Worm (Caenorhabditis elegans): ENCODE measurements around the gene catp-5.

Gene catp-5

ce11 chrX:8069293-8069692 lies 29.4 kb downstream of the catp-5 start, which contains the start of gene C18A11.1:
Gene C18A11.1, plus strand, starts transcription at chrX:8069328.
- no peak for TF ChIP-seq pag-3 (tag; optimal IDR thresholded peaks at IDR 0.05; ENCODE audit: borderline replicate concordance, insufficient read depth)
- TF ChIP-seq hpl-2 (GFP tag; optimal IDR thresholded peaks at IDR 0.05): no peak
- TF ChIP-seq egl-27 (tag; optimal IDR thresholded peaks at IDR 0.05): no peak
- TF ChIP-seq fkh-8 (tag; optimal IDR thresholded peaks at IDR 0.05): no peak
- TF ChIP-seq F16B12.6 (tag; optimal IDR thresholded peaks at IDR 0.05): no peak
- TF ChIP-seq skn-1 (tag; optimal IDR thresholded peaks at IDR 0.05): peak; percentile 20
- peak in 1 of 2 experiments; percentile 47 for TF ChIP-seq lin-35 (GFP tag; optimal IDR thresholded peaks at IDR 0.05)
- no peak for TF ChIP-seq ceh-88 (GFP tag; IDR thresholded peaks at IDR 0.05)
- TF ChIP-seq zip-4 (GFP tag; optimal IDR thresholded peaks at IDR 0.05): peak; percentile 79
- peak; percentile 61 for TF ChIP-seq nhr-20 (tag; optimal IDR thresholded peaks at IDR 0.05)
- TF ChIP-seq jun-1 (tag; optimal IDR thresholded peaks at IDR 0.05): peak; percentile 2
- TF ChIP-seq alr-1 (tag; optimal IDR thresholded peaks at IDR 0.05; ENCODE audit: borderline replicate concordance): no peak
- no peak for TF ChIP-seq nhr-77 (tag; optimal IDR thresholded peaks at IDR 0.05)
- peak in 1 of 2 experiments; percentile 25 for TF ChIP-seq mdl-1 (tag; optimal IDR thresholded peaks at IDR 0.05)
- no peak for TF ChIP-seq efl-1 (optimal IDR thresholded peaks at IDR 0.05)
- peak in 1 of 2 experiments; percentile 92 for TF ChIP-seq efl-1 (GFP tag; optimal IDR thresholded peaks at IDR 0.05 in 1 of 2)
- TF ChIP-seq ceh-90 (tag; optimal IDR thresholded peaks at IDR 0.05): no peak
- TF ChIP-seq ztf-4 (tag; optimal IDR thresholded peaks at IDR 0.05): no peak
- no peak for TF ChIP-seq unc-62 (GFP tag; optimal IDR thresholded peaks at IDR 0.05)
- no peak for TF ChIP-seq nhr-12 (tag; optimal IDR thresholded peaks at IDR 0.05)
- peak; percentile 92 for TF ChIP-seq elt-2 (tag; optimal IDR thresholded peaks at IDR 0.05)
- TF ChIP-seq lin-14 (GFP tag; optimal IDR thresholded peaks at IDR 0.05): peak; percentile 23
- peak; percentile 49 for TF ChIP-seq nhr-71 (tag; optimal IDR thresholded peaks at IDR 0.05)
- no peak for TF ChIP-seq irx-1 (tag; optimal IDR thresholded peaks at IDR 0.05)
- no peak for TF ChIP-seq ces-1 (GFP tag; optimal IDR thresholded peaks at IDR 0.05)
- peak in 2 of 3 experiments; percentile 6 to 33 for TF ChIP-seq dpl-1 (GFP tag; optimal IDR thresholded peaks at IDR 0.05)
- no peak for TF ChIP-seq ztf-11 (tag; optimal IDR thresholded peaks at IDR 0.05)
- TF ChIP-seq mep-1 (tag; optimal IDR thresholded peaks at IDR 0.05): no peak
- TF ChIP-seq snu-23 (GFP tag; optimal IDR thresholded peaks at IDR 0.05): no peak
- TF ChIP-seq nhr-90 (tag; optimal IDR thresholded peaks at IDR 0.05; ENCODE audit: poor library complexity): peak; percentile 26
- no peak for TF ChIP-seq unc-30 (tag; optimal IDR thresholded peaks at IDR 0.05)

ce11 chrX:8067268-8067667 lies 31.4 kb downstream of the catp-5 start, which contains the start of gene C18A11.2:
Gene C18A11.2, plus strand, starts transcription at chrX:8067568.
- no peak for TF ChIP-seq tbx-2 (tag; optimal IDR thresholded peaks at IDR 0.05)
- no peak for TF ChIP-seq zip-4 (GFP tag; optimal IDR thresholded peaks at IDR 0.05)
- TF ChIP-seq fos-1 (tag; optimal IDR thresholded peaks at IDR 0.05): no peak
- no peak for TF ChIP-seq ztf-4 (tag; optimal IDR thresholded peaks at IDR 0.05)
- TF ChIP-seq lin-15B (tag; optimal IDR thresholded peaks at IDR 0.05): no peak
- TF ChIP-seq ceh-88 (GFP tag; IDR thresholded peaks at IDR 0.05): no peak
- TF ChIP-seq snu-23 (GFP tag; optimal IDR thresholded peaks at IDR 0.05): no peak
- TF ChIP-seq sup-37 (GFP tag; optimal IDR thresholded peaks at IDR 0.05): no peak
- no peak for TF ChIP-seq sptf-1 (tag; optimal IDR thresholded peaks at IDR 0.05)
- TF ChIP-seq dpl-1 (GFP tag; optimal IDR thresholded peaks at IDR 0.05): no peak
- no peak for TF ChIP-seq unc-86 (tag; optimal IDR thresholded peaks at IDR 0.05)
- TF ChIP-seq mdl-1 (tag; optimal IDR thresholded peaks at IDR 0.05): no peak
- TF ChIP-seq ces-1 (GFP tag; optimal IDR thresholded peaks at IDR 0.05): no peak
- no peak for TF ChIP-seq blmp-1 (tag; optimal IDR thresholded peaks at IDR 0.05)
- no peak for TF ChIP-seq nhr-19 (GFP tag; conservative IDR thresholded peaks at IDR 0.05)
- no peak for TF ChIP-seq efl-1 (optimal IDR thresholded peaks at IDR 0.05)
- TF ChIP-seq efl-1 (GFP tag; optimal IDR thresholded peaks at IDR 0.05 in 1 of 2): no peak
- no peak for TF ChIP-seq fkh-4 (tag; optimal IDR thresholded peaks at IDR 0.05; ENCODE audit: borderline replicate concordance)
- TF ChIP-seq fkh-8 (tag; optimal IDR thresholded peaks at IDR 0.05): no peak
- TF ChIP-seq aly-2 (tag; optimal IDR thresholded peaks at IDR 0.05): no peak

Measured in whole organism, L1 larva.